Worm (Caenorhabditis elegans) whole organism, L4/young adult: ENCODE data around the gene gtl-1.
"Not testable (repeated sequence)": the region's sequence is repeated elsewhere in the genome, so short reads cannot be mapped to it uniquely, and the experiment has no call there.

ENCODE experiments used
- W03F9.2 ChIP-seq: fragments of 150-350 bp; optimal IDR thresholded peaks from 2 replicates; lab custom pipeline; 2014; ENCODE audit warnings: missing biosample characterization, missing genetic modification characterization
- dao-5 ChIP-seq: sonication (generic microtip); optimal IDR thresholded peaks from 2 replicates; lab custom pipeline; 2016; ENCODE audit warnings: missing genotype, missing genetic modification characterization, moderate library complexity, missing compliant biosample characterization
- him-1 ChIP-seq: sonication (generic microtip); optimal IDR thresholded peaks from 2 replicates; lab custom pipeline; 2016; ENCODE audit warnings: missing genotype, missing genetic modification reagents, missing genetic modification characterization, missing compliant biosample characterization

The gtl-1 gene

ce11 chrIV:11269483-11269882, 10.1 kb upstream of the gtl-1 start:
- TF ChIP-seq dao-5 (no peak), W03F9.2 (tag; lab: Kevin White, UChicago) (no peak), him-1 (tag; lab: Kevin White, UChicago) (no peak)

DNA sequence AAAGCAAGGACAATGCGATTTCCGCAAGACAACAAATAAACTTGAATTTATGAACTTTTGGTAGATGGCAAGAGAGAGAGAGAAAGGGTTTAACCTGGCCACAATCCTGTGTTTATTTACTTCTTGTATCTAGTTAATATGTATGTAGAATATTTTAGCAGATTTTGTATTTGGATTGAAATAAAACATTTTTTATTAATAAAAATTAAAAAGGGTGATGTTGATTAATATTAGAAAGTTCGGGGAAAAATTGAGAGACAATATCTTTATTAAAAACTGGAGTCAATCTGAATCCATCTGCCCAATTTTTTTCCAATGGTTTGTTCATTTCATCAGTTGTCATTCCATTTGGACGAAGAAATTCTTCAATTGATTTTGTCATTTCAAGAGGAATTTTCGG, 6.8 kb upstream of the gtl-1 start, which contains the start of gene col-127:
TSS of gene col-127 (minus strand) at position 101 of the 400 bp plus-strand sequence.
- no peak for TF ChIP-seq W03F9.2 (tag; lab: Kevin White, UChicago)

DNA sequence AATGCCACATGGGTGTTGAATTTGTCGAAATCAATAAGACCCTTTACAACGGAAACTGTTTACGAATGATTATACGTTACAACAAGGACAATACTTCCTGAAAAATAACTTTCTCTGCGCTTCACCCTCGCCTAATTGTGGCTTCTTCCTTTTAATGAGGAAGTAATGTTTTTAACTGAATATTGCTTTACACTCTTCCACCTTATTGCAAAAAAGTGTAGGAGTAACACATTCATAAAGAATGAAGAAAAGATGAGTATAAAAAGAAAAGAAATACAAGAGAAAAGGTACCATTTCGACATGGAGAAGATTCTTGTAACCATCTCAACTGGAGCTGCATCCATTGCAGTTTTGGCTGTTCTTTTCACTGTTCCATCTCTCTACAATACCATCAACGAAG, 3.8 kb upstream of the gtl-1 start, which contains the start of gene col-126:
TSS of gene col-126 (plus strand) at position 301 of the 400 bp plus-strand sequence.
- TF ChIP-seq dao-5; W03F9.2 (tag; lab: Kevin White, UChicago); him-1 (tag; lab: Kevin White, UChicago): not testable (repeated sequence)

- no peak for TF ChIP-seq dao-5
- TF ChIP-seq him-1 (tag; lab: Kevin White, UChicago) = no peak
These were observed 2.2 kb upstream of the gtl-1 start, which contains the start of gene F54D1.1 for ce11 chrIV:11261535-11261934. F54D1.1 (plus strand) TSS chrIV:11261835.

DNA sequence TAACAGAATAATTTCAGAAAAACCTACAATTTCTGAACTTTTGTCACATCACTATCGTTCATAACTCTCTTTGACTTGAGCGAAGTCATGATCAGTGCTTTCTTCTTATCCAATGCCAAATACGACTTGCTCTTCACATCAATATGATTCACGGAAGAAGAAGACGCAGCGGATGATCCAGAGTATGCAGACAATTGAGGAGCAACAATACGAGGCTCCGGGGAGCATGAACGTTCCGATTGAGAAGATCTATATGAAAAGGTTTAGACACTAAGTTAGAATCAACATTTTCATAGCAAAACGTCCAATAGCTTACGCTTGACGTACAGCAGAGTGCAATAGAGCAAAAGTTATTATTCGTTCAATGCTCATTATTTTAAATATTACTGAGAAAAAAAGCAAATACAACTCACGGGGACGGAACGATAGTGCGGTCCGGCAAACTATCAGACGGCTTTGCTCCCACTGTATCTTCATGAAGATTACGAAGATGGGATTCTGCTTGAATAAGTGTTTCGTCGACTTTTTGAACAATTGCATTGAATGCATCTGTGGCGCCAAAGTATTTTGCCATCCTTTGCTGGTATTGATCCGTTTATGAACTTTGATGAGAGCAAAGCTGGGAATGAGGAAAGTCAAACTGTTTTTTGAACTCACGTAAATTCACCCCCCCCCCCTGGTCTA, 1.4 kb upstream of the gtl-1 start, which contains the start of gene C05C12.5:
TSS of gene C05C12.5 (minus strand) at position 642 of the 684 bp plus-strand sequence.
- TF ChIP-seq W03F9.2 (tag; lab: Kevin White, UChicago) (no peak), him-1 (tag; lab: Kevin White, UChicago) (no peak), dao-5 (no peak)

DNA sequence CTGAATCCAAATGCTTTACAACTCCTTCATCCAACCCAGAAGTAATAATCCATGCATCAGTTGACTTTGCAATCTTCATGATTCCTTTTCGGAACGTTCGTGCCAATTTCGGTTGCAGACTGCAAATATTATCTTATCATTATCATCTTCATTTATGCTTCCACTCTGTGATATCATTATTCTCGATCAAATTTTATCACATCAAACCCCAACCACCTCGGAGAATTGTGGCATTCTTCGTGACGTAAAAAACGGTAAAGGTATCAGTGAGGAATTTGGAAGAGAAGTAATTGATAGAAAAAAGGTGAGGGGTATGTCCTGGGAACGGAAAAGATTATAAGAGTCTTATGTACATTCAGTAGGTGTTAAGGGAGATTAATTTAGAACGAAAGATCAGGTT, 1.9 kb downstream of the gtl-1 start:
- TF ChIP-seq W03F9.2 (tag; lab: Kevin White, UChicago) (no peak), him-1 (tag; lab: Kevin White, UChicago) (no peak), dao-5 (no peak)

DNA sequence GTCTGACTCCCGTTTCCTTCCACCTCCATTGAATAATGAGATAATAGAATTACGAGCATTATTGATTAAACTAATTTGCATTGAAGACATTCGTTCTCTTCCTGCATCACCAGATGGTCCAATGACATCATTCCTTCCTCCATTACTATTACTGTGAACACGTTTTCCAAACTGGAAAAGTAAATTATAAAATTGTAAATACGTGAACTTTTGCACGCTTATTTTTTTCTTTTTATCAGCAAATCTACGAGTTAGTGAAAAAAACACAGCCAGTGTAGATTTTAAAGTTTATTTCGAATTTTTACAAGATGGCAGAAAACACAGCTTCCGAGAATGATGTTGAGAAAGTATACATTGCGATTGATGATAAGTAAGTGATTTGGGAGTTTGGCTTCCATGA, 5.6 kb downstream of the gtl-1 start, which contains the start of gene C05C12.1:
TSS of gene C05C12.1 (plus strand) at position 301 of the 400 bp plus-strand sequence.
- not testable (repeated sequence) for TF ChIP-seq him-1 (tag; lab: Kevin White, UChicago); dao-5; W03F9.2 (tag; lab: Kevin White, UChicago)

DNA sequence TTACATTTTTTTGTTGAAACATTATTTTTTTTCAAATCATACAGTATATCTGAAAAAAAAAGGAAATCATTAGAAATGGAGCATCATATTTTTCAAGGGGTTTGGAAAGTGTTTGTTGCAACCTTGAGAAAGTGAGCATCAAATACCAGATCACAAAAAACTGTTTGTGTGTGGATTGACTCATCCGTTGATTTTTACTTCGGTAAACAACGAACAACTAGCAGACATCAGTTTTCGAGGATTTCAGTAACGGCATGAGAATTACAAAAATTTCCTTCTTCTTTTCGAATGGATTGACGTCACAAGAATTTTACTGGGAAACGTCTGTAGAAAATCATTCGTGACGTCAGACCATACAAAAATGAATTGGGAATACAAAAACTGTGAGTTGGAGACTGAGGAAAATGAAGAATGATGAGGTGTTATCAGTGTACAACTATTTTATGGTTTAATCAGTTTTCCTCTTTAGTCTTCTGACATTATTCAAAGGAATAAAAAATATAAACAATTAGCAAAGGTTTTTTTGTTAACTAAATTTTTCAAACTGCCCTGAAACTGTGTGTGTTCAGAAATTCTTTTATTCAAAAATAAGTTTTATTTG, 11.2 kb downstream of the gtl-1 start, which contains the start of gene C05C12.4:
TSS of gene C05C12.4 (minus strand) at position 51 of the 601 bp plus-strand sequence.
- TF ChIP-seq W03F9.2 (tag; lab: Kevin White, UChicago) = no peak
- TF ChIP-seq dao-5 = no peak
- TF ChIP-seq him-1 (tag; lab: Kevin White, UChicago) = no peak

- no peak for TF ChIP-seq W03F9.2 (tag; lab: Kevin White, UChicago)
These were observed 11.9 kb downstream of the gtl-1 start for ce11 chrIV:11247434-11247833.

- no peak for TF ChIP-seq dao-5
- TF ChIP-seq W03F9.2 (tag; lab: Kevin White, UChicago) = no peak
- no peak for TF ChIP-seq him-1 (tag; lab: Kevin White, UChicago)
These were observed 18.0 kb downstream of the gtl-1 start, which contains the start of gene C05C12.6 for ce11 chrIV:11241368-11241767. C05C12.6 (minus strand) TSS chrIV:11241468.

DNA sequence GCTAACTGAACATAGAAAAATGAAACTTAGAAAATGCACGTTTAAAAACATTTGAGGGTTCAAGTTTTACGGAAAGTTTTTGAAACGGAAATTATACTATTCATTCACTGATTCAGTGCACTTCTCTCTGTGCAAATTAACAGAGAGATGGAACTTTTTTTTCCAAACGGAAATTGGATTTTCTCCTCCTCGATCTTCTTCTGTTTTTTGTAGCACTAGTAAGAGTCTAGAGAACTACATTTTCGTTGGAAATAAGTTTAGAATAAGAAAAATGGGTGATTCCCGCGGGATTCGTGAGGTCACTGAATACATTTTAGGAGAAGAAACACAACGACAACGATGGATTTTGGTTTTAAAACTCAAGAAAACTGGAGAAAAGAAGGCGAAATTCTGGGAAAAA, 23.6 kb downstream of the gtl-1 start:
- TF ChIP-seq him-1 (tag; lab: Kevin White, UChicago) (no peak), W03F9.2 (tag; lab: Kevin White, UChicago) (no peak), dao-5 (no peak)

DNA sequence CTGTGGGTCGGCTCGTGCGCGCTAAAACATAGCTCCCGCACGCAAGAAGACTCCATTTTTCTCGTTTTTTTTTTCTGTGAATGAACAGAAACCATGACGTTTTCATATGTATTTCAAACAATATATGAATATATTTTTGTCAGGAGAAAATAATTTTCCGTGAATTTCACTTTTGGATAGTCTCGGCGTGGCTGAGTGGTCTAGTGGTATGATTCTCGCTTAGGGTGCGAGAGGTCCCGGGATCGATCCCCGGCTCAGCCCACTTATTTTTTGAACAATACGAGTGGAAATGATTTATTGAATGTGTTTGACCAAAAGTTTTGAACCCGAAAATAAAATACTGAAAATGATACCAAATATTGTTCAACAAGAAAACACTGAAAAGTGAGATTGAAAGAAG, 28.0 kb downstream of the gtl-1 start:
- no peak for TF ChIP-seq dao-5

DNA sequence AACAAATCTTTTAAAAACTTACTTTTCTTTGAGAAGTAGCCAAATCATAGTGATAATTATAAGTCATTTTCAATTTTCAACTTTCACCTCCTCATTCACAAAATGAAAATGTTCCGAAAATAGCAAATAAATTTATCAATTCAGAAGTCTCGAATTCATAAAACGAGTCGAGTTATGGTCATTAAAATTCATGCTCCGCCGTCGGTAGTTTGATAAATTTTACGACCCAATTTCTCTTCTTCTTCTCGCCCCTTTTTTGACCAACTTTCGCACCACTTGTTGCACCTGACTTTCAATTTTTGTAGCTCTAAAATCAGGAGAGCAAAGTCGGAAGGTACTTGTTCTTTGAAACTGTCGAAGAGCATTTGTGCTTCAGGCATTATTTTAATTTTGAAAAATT, 29.3 kb downstream of the gtl-1 start, which contains the start of gene best-7:
TSS of gene best-7 (minus strand) at position 239 of the 400 bp plus-strand sequence.
- TF ChIP-seq W03F9.2 (tag; lab: Kevin White, UChicago) = no peak

ce11 chrIV:11229013-11229412, 30.3 kb downstream of the gtl-1 start:
- TF ChIP-seq dao-5 (no peak), W03F9.2 (tag; lab: Kevin White, UChicago) (no peak), him-1 (tag; lab: Kevin White, UChicago) (no peak)
